Worm (Caenorhabditis elegans) whole organism, young adult: ENCODE results near the gene C45G9.12.
"Not testable (repeated sequence)": the region's sequence is repeated elsewhere in the genome, so short reads cannot be mapped to it uniquely, and the experiment has no call there.

ENCODE experiments used
- B0019.2 ChIP-seq: fragments of 200-800 bp; sonication (Bioruptor generic); conservative IDR thresholded peaks from 2 replicates; pipeline ENCODE4 v1.3.6; 2022; ENCODE audit warnings: missing genetic modification reagents, missing genetic modification characterization, missing compliant biosample characterization
- F10E7.11 ChIP-seq: sonication (generic microtip); optimal IDR thresholded peaks from 2 replicates; lab custom pipeline; 2017; ENCODE audit warnings: mild to moderate bottlenecking, missing genetic modification characterization, moderate library complexity, missing compliant biosample characterization
- F22D6.2 ChIP-seq: sonication (generic microtip); optimal IDR thresholded peaks from 2 replicates; lab custom pipeline; 2016; ENCODE audit warnings: mild to moderate bottlenecking, missing genetic modification characterization, missing compliant biosample characterization
- F23B12.7 ChIP-seq: sonication (generic microtip); optimal IDR thresholded peaks from 2 replicates; lab custom pipeline; 2017; ENCODE audit warnings: missing genetic modification characterization, mild to moderate bottlenecking, missing compliant biosample characterization, antibody characterized with exemption, moderate library complexity; ENCODE audit not compliant: insufficient read depth
- F33H1.4 ChIP-seq: fragments of 200-800 bp; sonication (Bioruptor generic); IDR thresholded peaks from 2 replicates; pipeline ENCODE4 v1.3.6; 2022; ENCODE audit warnings: missing genetic modification reagents, missing genetic modification characterization, missing compliant biosample characterization
- F39B2.1 ChIP-seq: fragments of 200-800 bp; sonication (Bioruptor generic); IDR thresholded peaks from 2 replicates; pipeline ENCODE4 v1.3.6; 2022; ENCODE audit warnings: missing genetic modification reagents, missing genetic modification characterization, missing compliant biosample characterization
- F55B11.4 ChIP-seq: sonication (generic microtip); optimal IDR thresholded peaks from 2 replicates; lab custom pipeline; 2016; ENCODE audit warnings: missing compliant biosample characterization, missing genetic modification characterization, borderline replicate concordance; ENCODE audit not compliant: insufficient read depth
- K12H6.12 ChIP-seq: fragments of 200-800 bp; sonication (Bioruptor generic); optimal IDR thresholded peaks from 2 replicates; lab custom pipeline; 2018; ENCODE audit warnings: mild to moderate bottlenecking, missing genetic modification characterization, missing compliant biosample characterization
- Y53G8AR.9 ChIP-seq: fragments of 200-800 bp; sonication (Bioruptor generic); conservative IDR thresholded peaks from 2 replicates; pipeline ENCODE4 v1.3.6; 2022; ENCODE audit warnings: missing genetic modification reagents, missing genetic modification characterization, missing compliant biosample characterization
- Y56A3A.18 ChIP-seq: fragments of 200-800 bp; sonication (Bioruptor generic); IDR thresholded peaks from 2 replicates; pipeline ENCODE4 v1.3.6; 2022; ENCODE audit warnings: missing genetic modification reagents, missing genetic modification characterization, missing compliant biosample characterization
- Y67H2A.10 ChIP-seq: fragments of 200-800 bp; sonication (Bioruptor generic); conservative IDR thresholded peaks from 2 replicates; pipeline ENCODE4 v1.3.6; 2022; ENCODE audit warnings: missing genetic modification reagents, missing genetic modification characterization, missing compliant biosample characterization
- ZK185.1 ChIP-seq: sonication (generic microtip); optimal IDR thresholded peaks from 2 replicates; lab custom pipeline; 2016; ENCODE audit warnings: mild to moderate bottlenecking, missing genetic modification characterization, missing compliant biosample characterization; ENCODE audit not compliant: poor library complexity, severe bottlenecking
- attf-5 ChIP-seq: fragments of 200-800 bp; sonication (Bioruptor generic); optimal IDR thresholded peaks from 2 replicates; lab custom pipeline; 2018; ENCODE audit warnings: mild to moderate bottlenecking, missing genetic modification characterization, missing compliant biosample characterization
- ceh-100 ChIP-seq: fragments of 200-800 bp; sonication (Bioruptor generic); IDR thresholded peaks from 2 replicates; pipeline ENCODE4 v1.3.6; 2022; ENCODE audit warnings: missing genetic modification reagents, missing genetic modification characterization, missing compliant biosample characterization
- ceh-79 ChIP-seq: sonication (generic microtip); optimal IDR thresholded peaks from 2 replicates; lab custom pipeline; 2017; ENCODE audit warnings: mild to moderate bottlenecking, missing genetic modification characterization, missing compliant biosample characterization
- chd-7 ChIP-seq: sonication (generic microtip); optimal IDR thresholded peaks from 2 replicates; lab custom pipeline; 2016; ENCODE audit warnings: mild to moderate bottlenecking, missing genetic modification characterization, moderate library complexity, missing compliant biosample characterization
- dpff-1 ChIP-seq: sonication (generic microtip); optimal IDR thresholded peaks from 2 replicates; lab custom pipeline; 2017; ENCODE audit warnings: mild to moderate bottlenecking, missing genetic modification characterization, missing compliant biosample characterization
- efl-1 ChIP-seq: fragments of 150-350 bp; optimal IDR thresholded peaks from 2 replicates; lab custom pipeline; 2014; ENCODE audit warnings: missing biosample characterization, missing genetic modification reagents, missing genetic modification characterization
- egrh-3 ChIP-seq: fragments of 200-800 bp; sonication (Bioruptor generic); IDR thresholded peaks from 2 replicates; pipeline ENCODE4 v1.3.6; 2022; ENCODE audit warnings: missing genetic modification reagents, missing genetic modification characterization, missing compliant biosample characterization
- ekl-4 ChIP-seq: fragments of 200-800 bp; sonication (Bioruptor generic); IDR thresholded peaks from 2 replicates; pipeline ENCODE4 v1.3.6; 2022; ENCODE audit warnings: missing genetic modification reagents, missing genetic modification characterization, missing compliant biosample characterization
- fkh-3 ChIP-seq: sonication (generic microtip); optimal IDR thresholded peaks from 2 replicates; lab custom pipeline; 2016; ENCODE audit warnings: mild to moderate bottlenecking, missing genetic modification characterization, missing compliant biosample characterization
- him-1 ChIP-seq: sonication (generic microtip); optimal IDR thresholded peaks from 2 replicates; lab custom pipeline; 2016; ENCODE audit warnings: missing genotype, missing genetic modification reagents, missing genetic modification characterization, missing compliant biosample characterization
- lin-54 ChIP-seq: fragments of 200-800 bp; sonication (Bioruptor generic); optimal IDR thresholded peaks from 2 replicates; lab custom pipeline; 2018; ENCODE audit warnings: mild to moderate bottlenecking, missing genetic modification characterization, missing compliant biosample characterization
- madf-8 ChIP-seq: fragments of 200-800 bp; sonication (Bioruptor generic); conservative IDR thresholded peaks from 2 replicates; pipeline ENCODE4 v1.3.6; 2022; ENCODE audit warnings: missing genetic modification reagents, missing genetic modification characterization, missing compliant biosample characterization
- mel-28 ChIP-seq: sonication (generic microtip); optimal IDR thresholded peaks from 2 replicates; lab custom pipeline; 2016; ENCODE audit warnings: borderline replicate concordance, mild to moderate bottlenecking, missing genetic modification characterization, missing compliant biosample characterization
- nhr-120 ChIP-seq: fragments of 200-800 bp; sonication (Bioruptor generic); IDR thresholded peaks from 2 replicates; pipeline ENCODE4 v1.3.6; 2022; ENCODE audit warnings: missing genetic modification characterization, missing compliant biosample characterization
- nhr-80 ChIP-seq: sonication (generic microtip); optimal IDR thresholded peaks from 2 replicates; lab custom pipeline; 2016; ENCODE audit warnings: missing genetic modification characterization, missing compliant biosample characterization
- rcor-1 ChIP-seq: fragments of 200-800 bp; sonication (Bioruptor generic); IDR thresholded peaks from 2 replicates; pipeline ENCODE4 v1.3.6; 2022; ENCODE audit warnings: missing genetic modification reagents, missing genetic modification characterization, missing compliant biosample characterization
- repo-1 ChIP-seq: sonication (generic microtip); optimal IDR thresholded peaks from 2 replicates; lab custom pipeline; 2017; ENCODE audit warnings: mild to moderate bottlenecking, missing genetic modification characterization, missing compliant biosample characterization
- sea-2 ChIP-seq: fragments of 200-800 bp; sonication (Bioruptor generic); IDR thresholded peaks from 2 replicates; pipeline ENCODE4 v1.3.6; 2022; ENCODE audit warnings: missing genetic modification characterization, missing compliant biosample characterization
- snpc-3.4 ChIP-seq: sonication (generic microtip); optimal IDR thresholded peaks from 2 replicates; lab custom pipeline; 2017; ENCODE audit warnings: missing genetic modification characterization, mild to moderate bottlenecking, missing compliant biosample characterization, antibody characterized with exemption, moderate library complexity, missing genotype, missing genetic modification reagents
- tlf-1 ChIP-seq: fragments of 200-800 bp; sonication (Bioruptor generic); optimal IDR thresholded peaks from 2 replicates; lab custom pipeline; 2018; ENCODE audit warnings: mild to moderate bottlenecking, missing genetic modification characterization, missing compliant biosample characterization
- unc-130 ChIP-seq: sonication (generic microtip); optimal IDR thresholded peaks from 2 replicates; lab custom pipeline; 2016; ENCODE audit warnings: missing genetic modification reagents, missing genetic modification characterization, missing compliant biosample characterization
- ztf-18 ChIP-seq: sonication (generic microtip); optimal IDR thresholded peaks from 2 replicates; lab custom pipeline; 2016; ENCODE audit warnings: missing genotype, mild to moderate bottlenecking, missing genetic modification characterization, missing compliant biosample characterization
- ztf-22 ChIP-seq: fragments of 200-800 bp; sonication (Bioruptor generic); optimal IDR thresholded peaks from 2 replicates; lab custom pipeline; 2018; ENCODE audit warnings: mild to moderate bottlenecking, missing genetic modification characterization, moderate library complexity, missing compliant biosample characterization
- ztf-28 ChIP-seq: fragments of 200-800 bp; sonication (Bioruptor generic); IDR thresholded peaks from 2 replicates; pipeline ENCODE4 v1.3.6; 2022; ENCODE audit warnings: missing genetic modification reagents, missing genetic modification characterization, missing compliant biosample characterization

C45G9.12 gene

DNA sequence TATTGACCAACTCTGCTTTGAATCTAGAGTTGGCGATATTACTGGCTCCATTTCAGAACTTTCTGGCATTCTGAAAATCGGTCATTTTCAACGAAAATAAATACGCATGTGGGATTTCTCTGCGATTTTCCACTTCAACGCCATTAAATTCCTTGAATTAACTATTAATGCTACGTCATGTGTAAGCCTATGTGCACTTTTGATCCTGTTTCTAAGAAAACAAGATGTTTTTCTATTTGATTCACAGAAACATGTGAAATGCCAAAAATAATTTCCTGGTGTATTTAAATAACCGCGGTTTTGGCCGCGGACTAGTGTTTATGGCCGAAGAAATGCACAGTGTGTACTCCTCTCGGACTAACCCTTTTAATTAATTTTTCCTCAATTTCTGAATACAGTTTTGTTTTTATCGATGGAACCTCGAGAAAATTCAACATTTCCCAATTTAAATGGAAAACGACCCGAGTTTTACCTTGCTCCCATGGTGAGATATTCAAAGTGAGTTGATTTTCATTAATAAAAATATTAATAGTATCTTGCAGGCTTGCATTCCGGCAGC, 2.7 kb downstream of the C45G9.12 start, which contains the start of the genes C45G9.11 and C45G9.2 (continued):
- no peak for TF ChIP-seq snpc-3.4
- TF ChIP-seq F39B2.1 (GFP tag; lab: Robert Waterston, UW) = no peak
- TF ChIP-seq K12H6.12 = peak; percentile 31
- peak; percentile 47; the same call in 1 of the 2 replicates for TF ChIP-seq ceh-100 (GFP tag; lab: Robert Waterston, UW)
- no peak for TF ChIP-seq fkh-3 (tag; lab: Kevin White, UChicago)
- TF ChIP-seq attf-5 (GFP tag; lab: Kevin White, UChicago) = no peak
- TF ChIP-seq F33H1.4 (GFP tag; lab: Robert Waterston, UW) = peak; percentile 65
- peak; percentile 81; the same call in 1 of the 2 replicates for TF ChIP-seq ztf-28 (GFP tag; lab: Robert Waterston, UW)
- TF ChIP-seq F22D6.2 (tag; lab: Kevin White, UChicago) = no peak
- TF ChIP-seq egrh-3 (GFP tag; lab: Robert Waterston, UW) = no peak
- TF ChIP-seq him-1 = peak; percentile 61
- TF ChIP-seq tlf-1 (GFP tag; lab: Kevin White, UChicago) = peak; percentile 13
- TF ChIP-seq ceh-79 (tag; lab: Kevin White, UChicago) = no peak
- TF ChIP-seq Y67H2A.10 (GFP tag; lab: Robert Waterston, UW) = peak; percentile 57; the same call in 1 of the 2 replicates
- peak; percentile 83 for TF ChIP-seq lin-54 (GFP tag; lab: Kevin White, UChicago)
- TF ChIP-seq efl-1 (GFP tag; lab: Kevin White, UChicago) = peak; percentile 65

ce11 chrIII:5062406-5062805, 9.0 kb downstream of the C45G9.12 start, which contains the start of gene C45G9.4:
Gene C45G9.4, plus strand, starts transcription at chrIII:5062706.
- not testable (repeated sequence) for TF ChIP-seq sea-2 (GFP tag; lab: Robert Waterston, UW); repo-1 (tag; lab: Kevin White, UChicago); B0019.2 (GFP tag; lab: Robert Waterston, UW)

ce11 chrIII:5061798-5062197, 9.6 kb downstream of the C45G9.12 start, which contains the start of gene C45G9.10:
Gene C45G9.10, minus strand, starts transcription at chrIII:5061898.
- TF ChIP-seq nhr-80 (tag; lab: Kevin White, UChicago) (no peak), dpff-1 (tag; lab: Kevin White, UChicago) (no peak)
- TF ChIP-seq, all 124 proteins: peak for 0

DNA sequence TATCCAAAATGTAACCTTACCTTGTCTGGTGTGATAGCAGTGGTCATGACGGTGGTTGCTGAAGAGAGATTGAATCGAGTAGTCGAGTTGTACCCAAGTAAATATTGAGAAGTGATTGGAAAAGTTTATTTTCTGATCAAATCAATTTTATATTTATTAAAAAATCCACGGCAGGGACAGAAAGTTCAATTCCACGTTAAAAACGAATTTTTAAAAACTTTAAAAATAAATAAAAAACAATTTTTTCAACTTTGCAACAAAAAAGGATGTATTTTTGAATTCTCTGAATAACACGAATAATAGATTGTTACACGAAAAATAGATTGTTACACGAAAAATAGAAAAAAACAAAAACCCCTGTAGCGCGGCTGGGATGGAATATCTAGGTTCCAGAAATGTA, 15.7 kb downstream of the C45G9.12 start, which contains the start of gene C45G9.9:
Gene C45G9.9, minus strand, starts transcription at position 101 of the 400 bp plus-strand sequence.
- TF ChIP-seq egrh-3 (GFP tag; lab: Robert Waterston, UW); Y56A3A.18 (GFP tag; lab: Robert Waterston, UW); ztf-18 (tag; lab: Kevin White, UChicago): not testable (repeated sequence)
- TF ChIP-seq, all 124 proteins: peak for 0; not testable (repeated sequence) for 124

DNA sequence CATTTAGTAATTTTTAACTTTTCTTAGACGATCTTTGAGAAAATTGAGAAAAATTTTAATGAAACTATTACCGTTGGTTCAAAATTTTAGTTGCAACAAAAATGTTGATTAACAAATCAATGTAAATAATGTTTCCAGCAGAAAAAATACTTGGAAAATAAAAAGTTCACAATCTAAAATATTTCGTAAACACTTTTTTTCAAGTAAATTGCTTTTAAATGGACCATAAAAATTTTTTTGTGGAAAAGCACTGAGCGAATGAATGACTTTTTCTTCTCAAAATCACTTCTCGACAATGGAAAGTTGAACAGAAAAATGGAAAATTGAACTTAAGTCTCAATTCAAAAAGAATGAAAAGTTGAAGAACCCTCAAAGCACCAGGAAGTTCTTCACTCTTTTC, 17.9 kb downstream of the C45G9.12 start, which contains the start of gene C45G9.8:
Gene C45G9.8, minus strand, starts transcription at position 101 of the 400 bp plus-strand sequence.
- TF ChIP-seq nhr-120 (no peak), unc-130 (GFP tag; lab: Kevin White, UChicago) (no peak), F10E7.11 (no peak), madf-8 (GFP tag; lab: Robert Waterston, UW) (no peak), ZK185.1 (no peak), F55B11.4 (tag; lab: Kevin White, UChicago) (no peak), K12H6.12 (no peak), mel-28 (tag; lab: Kevin White, UChicago) (no peak), dpff-1 (tag; lab: Kevin White, UChicago) (no peak), ztf-22 (GFP tag; lab: Kevin White, UChicago) (no peak), F33H1.4 (GFP tag; lab: Robert Waterston, UW) (no peak), Y53G8AR.9 (no peak), rcor-1 (no peak), F23B12.7 (no peak), efl-1 (GFP tag; lab: Kevin White, UChicago) (no peak), ceh-100 (GFP tag; lab: Robert Waterston, UW) (no peak), ekl-4 (no peak), chd-7 (no peak), him-1 (no peak)
